Fruit fly (Drosophila melanogaster): ENCODE results near the gene Cep135.

DNA sequence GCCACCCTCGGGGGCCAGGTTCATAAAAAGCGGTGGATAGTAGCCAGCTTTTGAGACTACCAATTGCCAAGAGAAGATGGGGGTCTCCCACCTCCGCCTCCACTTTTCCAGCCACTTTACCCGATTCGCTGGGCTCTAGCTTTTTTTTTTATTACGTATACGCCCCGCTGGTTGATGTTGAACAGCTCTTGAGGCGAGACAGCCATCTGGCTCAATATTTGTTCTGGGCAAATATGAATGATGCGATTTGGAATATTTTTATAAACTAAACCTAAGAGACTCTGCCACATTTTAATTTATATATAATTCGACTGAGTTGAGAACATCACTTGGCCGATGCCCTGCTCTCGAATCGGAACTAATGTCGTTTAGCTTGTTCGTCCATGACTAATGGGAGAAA lies 33.5 kb downstream of the Cep135 start:
- no peak for TF ChIP-seq CG8478 (optimal IDR thresholded peaks at IDR 0.05)
- no peak for TF ChIP-seq usp (GFP tag; optimal IDR thresholded peaks at IDR 0.05)
